Worm (Caenorhabditis elegans) whole organism, young adult: ENCODE results near the gene B0336.12.
A peak's percentile ranks its signal among the peaks of the same experiment; 100 is the strongest.

Source experiments
- B0019.2 ChIP-seq: fragments of 200-800 bp; sonication (Bioruptor generic); conservative IDR thresholded peaks from 2 replicates; pipeline ENCODE4 v1.3.6; 2022; ENCODE audit warnings: missing genetic modification reagents, missing genetic modification characterization, missing compliant biosample characterization
- C06A6.2 ChIP-seq: fragments of 200-800 bp; sonication (Bioruptor generic); conservative IDR thresholded peaks from 2 replicates; pipeline ENCODE4 v1.3.6; 2022; ENCODE audit warnings: missing genetic modification characterization, missing compliant biosample characterization
- C17E4.6 ChIP-seq: fragments of 200-800 bp; sonication (Bioruptor generic); IDR thresholded peaks from 2 replicates; pipeline ENCODE4 v1.3.6; 2022; ENCODE audit warnings: missing genetic modification reagents, missing genetic modification characterization, missing compliant biosample characterization
- F33H1.4 ChIP-seq: fragments of 200-800 bp; sonication (Bioruptor generic); IDR thresholded peaks from 2 replicates; pipeline ENCODE4 v1.3.6; 2022; ENCODE audit warnings: missing genetic modification reagents, missing genetic modification characterization, missing compliant biosample characterization
- F57C9.4 ChIP-seq: sonication (generic microtip); optimal IDR thresholded peaks from 2 replicates; lab custom pipeline; 2017; ENCODE audit warnings: mild to moderate bottlenecking, missing genetic modification characterization, missing compliant biosample characterization
- K12H6.12 ChIP-seq: fragments of 200-800 bp; sonication (Bioruptor generic); optimal IDR thresholded peaks from 2 replicates; lab custom pipeline; 2018; ENCODE audit warnings: mild to moderate bottlenecking, missing genetic modification characterization, missing compliant biosample characterization
- T07F8.4 ChIP-seq: sonication (generic microtip); optimal IDR thresholded peaks from 2 replicates; lab custom pipeline; 2016; ENCODE audit warnings: mild to moderate bottlenecking, missing genetic modification characterization, moderate library complexity, missing compliant biosample characterization
- Y53F4B.3 ChIP-seq: fragments of 200-800 bp; sonication (Bioruptor generic); IDR thresholded peaks from 2 replicates; pipeline ENCODE4 v1.3.6; 2022; ENCODE audit warnings: missing genetic modification reagents, missing genetic modification characterization, missing compliant biosample characterization
- Y56A3A.18 ChIP-seq: fragments of 200-800 bp; sonication (Bioruptor generic); IDR thresholded peaks from 2 replicates; pipeline ENCODE4 v1.3.6; 2022; ENCODE audit warnings: missing genetic modification reagents, missing genetic modification characterization, missing compliant biosample characterization
- attf-5 ChIP-seq: fragments of 200-800 bp; sonication (Bioruptor generic); optimal IDR thresholded peaks from 2 replicates; lab custom pipeline; 2018; ENCODE audit warnings: mild to moderate bottlenecking, missing genetic modification characterization, missing compliant biosample characterization
- bed-2 ChIP-seq: fragments of 200-800 bp; sonication (Bioruptor generic); IDR thresholded peaks from 2 replicates; pipeline ENCODE4 v1.3.6; 2022; ENCODE audit warnings: missing genetic modification reagents, missing genetic modification characterization, missing compliant biosample characterization
- cebp-2 ChIP-seq: fragments of 200-800 bp; sonication (Bioruptor generic); IDR thresholded peaks from 2 replicates; pipeline ENCODE4 v1.3.6; 2022; ENCODE audit warnings: missing genetic modification characterization, missing compliant biosample characterization
- ceh-91 ChIP-seq: fragments of 200-800 bp; sonication (Bioruptor generic); IDR thresholded peaks from 2 replicates; pipeline ENCODE4 v1.3.6; 2022; ENCODE audit warnings: missing genetic modification reagents, missing genetic modification characterization, missing compliant biosample characterization
- chd-7 ChIP-seq: sonication (generic microtip); optimal IDR thresholded peaks from 2 replicates; lab custom pipeline; 2016; ENCODE audit warnings: mild to moderate bottlenecking, missing genetic modification characterization, moderate library complexity, missing compliant biosample characterization
- die-1 ChIP-seq: sonication (generic microtip); optimal IDR thresholded peaks from 2 replicates; lab custom pipeline; 2016; ENCODE audit warnings: missing genotype, mild to moderate bottlenecking, missing genetic modification characterization, missing compliant biosample characterization
- dpl-1 ChIP-seq: fragments of 150-350 bp; optimal IDR thresholded peaks from 2 replicates; lab custom pipeline; 2014; ENCODE audit warnings: missing biosample characterization, missing genetic modification reagents, missing genetic modification characterization
- egl-44 ChIP-seq: fragments of 200-800 bp; sonication (Bioruptor generic); IDR thresholded peaks from 2 replicates; pipeline ENCODE4 v1.3.6; 2022; ENCODE audit warnings: missing genetic modification reagents, missing genetic modification characterization, missing compliant biosample characterization
- egrh-3 ChIP-seq: fragments of 200-800 bp; sonication (Bioruptor generic); IDR thresholded peaks from 2 replicates; pipeline ENCODE4 v1.3.6; 2022; ENCODE audit warnings: missing genetic modification reagents, missing genetic modification characterization, missing compliant biosample characterization
- ekl-4 ChIP-seq: fragments of 200-800 bp; sonication (Bioruptor generic); IDR thresholded peaks from 2 replicates; pipeline ENCODE4 v1.3.6; 2022; ENCODE audit warnings: missing genetic modification reagents, missing genetic modification characterization, missing compliant biosample characterization
- gei-17 ChIP-seq: fragments of 200-800 bp; sonication (Bioruptor generic); optimal IDR thresholded peaks from 2 replicates; lab custom pipeline; 2018; ENCODE audit warnings: mild to moderate bottlenecking, missing genetic modification characterization, missing compliant biosample characterization
- hmg-1.2 ChIP-seq: fragments of 200-800 bp; sonication (Bioruptor generic); IDR thresholded peaks from 2 replicates; pipeline ENCODE4 v1.3.6; 2022; ENCODE audit warnings: missing genetic modification reagents, missing genetic modification characterization, missing compliant biosample characterization
- hrde-1 ChIP-seq: sonication (generic microtip); optimal IDR thresholded peaks from 2 replicates; lab custom pipeline; 2016; ENCODE audit warnings: missing genetic modification characterization, mild to moderate bottlenecking, missing compliant biosample characterization, moderate library complexity, missing genotype, missing genetic modification reagents, borderline replicate concordance
- hsf-1 ChIP-seq: fragments of 200-800 bp; sonication (Bioruptor generic); IDR thresholded peaks from 2 replicates; pipeline ENCODE4 v1.3.6; 2022; ENCODE audit warnings: missing genetic modification reagents, missing genetic modification characterization, missing compliant biosample characterization
- lin-40 ChIP-seq: sonication (generic microtip); optimal IDR thresholded peaks from 2 replicates; lab custom pipeline; 2016; ENCODE audit warnings: missing genetic modification characterization, mild to moderate bottlenecking, missing compliant biosample characterization, missing genotype, missing genetic modification reagents
- lsl-1 ChIP-seq: fragments of 200-800 bp; sonication (Bioruptor generic); optimal IDR thresholded peaks from 2 replicates; lab custom pipeline; 2018; ENCODE audit warnings: mild to moderate bottlenecking, missing genetic modification characterization, moderate library complexity, missing compliant biosample characterization
- madf-6 ChIP-seq: fragments of 200-800 bp; sonication (Bioruptor generic); IDR thresholded peaks from 2 replicates; pipeline ENCODE4 v1.3.6; 2022; ENCODE audit warnings: missing genetic modification reagents, missing genetic modification characterization, missing compliant biosample characterization
- nfya-2 ChIP-seq: fragments of 200-800 bp; sonication (Bioruptor generic); IDR thresholded peaks from 2 replicates; pipeline ENCODE4 v1.3.6; 2022; ENCODE audit warnings: missing genetic modification reagents, missing genetic modification characterization, missing compliant biosample characterization
- nhr-27 ChIP-seq: fragments of 200-800 bp; sonication (Bioruptor generic); optimal IDR thresholded peaks from 2 replicates; lab custom pipeline; 2018; ENCODE audit warnings: mild to moderate bottlenecking, missing genetic modification characterization, moderate library complexity, missing compliant biosample characterization
- pbrm-1 ChIP-seq: fragments of 200-800 bp; sonication (Bioruptor generic); IDR thresholded peaks from 2 replicates; pipeline ENCODE4 v1.3.6; 2022; ENCODE audit warnings: missing genetic modification reagents, missing genetic modification characterization, missing compliant biosample characterization
- pha-4 ChIP-seq: fragments of 150-350 bp; sonication (generic microtip); optimal IDR thresholded peaks from 2 replicates; lab custom pipeline; 2014; ENCODE audit warnings: missing biosample characterization, missing genetic modification reagents, missing genetic modification characterization
- rcor-1 ChIP-seq: fragments of 200-800 bp; sonication (Bioruptor generic); IDR thresholded peaks from 2 replicates; pipeline ENCODE4 v1.3.6; 2022; ENCODE audit warnings: missing genetic modification reagents, missing genetic modification characterization, missing compliant biosample characterization
- snpc-3.4 ChIP-seq: sonication (generic microtip); optimal IDR thresholded peaks from 2 replicates; lab custom pipeline; 2017; ENCODE audit warnings: missing genetic modification characterization, mild to moderate bottlenecking, missing compliant biosample characterization, antibody characterized with exemption, moderate library complexity, missing genotype, missing genetic modification reagents
- snpc-4 ChIP-seq, 5 experiments: fragments of 150-350 bp in 1 of 5; sonication (generic microtip) in 4 of 5; optimal IDR thresholded peaks; 2 replicates each; lab custom pipeline; 2014 to 2018; ENCODE audit warnings: missing genetic modification characterization in 5 of 5, missing biosample characterization in 3 of 5, antibody characterized with exemption in 2 of 5, mild to moderate bottlenecking in 2 of 5, missing compliant biosample characterization in 2 of 5, missing genotype in 2 of 5, moderate library complexity in 2 of 5, missing genetic modification reagents in 1 of 5
- unc-130 ChIP-seq: sonication (generic microtip); optimal IDR thresholded peaks from 2 replicates; lab custom pipeline; 2016; ENCODE audit warnings: missing genetic modification reagents, missing genetic modification characterization, missing compliant biosample characterization
- ztf-22 ChIP-seq: fragments of 200-800 bp; sonication (Bioruptor generic); optimal IDR thresholded peaks from 2 replicates; lab custom pipeline; 2018; ENCODE audit warnings: mild to moderate bottlenecking, missing genetic modification characterization, moderate library complexity, missing compliant biosample characterization
- ztf-25 ChIP-seq: fragments of 200-800 bp; sonication (Bioruptor generic); IDR thresholded peaks from 2 replicates; pipeline ENCODE4 v1.3.6; 2022; ENCODE audit warnings: missing genetic modification reagents, missing genetic modification characterization, missing compliant biosample characterization
- ztf-6 ChIP-seq: fragments of 200-800 bp; sonication (Bioruptor generic); IDR thresholded peaks from 2 replicates; pipeline ENCODE4 v1.3.6; 2022; ENCODE audit warnings: missing genetic modification reagents, missing genetic modification characterization, missing compliant biosample characterization

B0336.12 gene

DNA sequence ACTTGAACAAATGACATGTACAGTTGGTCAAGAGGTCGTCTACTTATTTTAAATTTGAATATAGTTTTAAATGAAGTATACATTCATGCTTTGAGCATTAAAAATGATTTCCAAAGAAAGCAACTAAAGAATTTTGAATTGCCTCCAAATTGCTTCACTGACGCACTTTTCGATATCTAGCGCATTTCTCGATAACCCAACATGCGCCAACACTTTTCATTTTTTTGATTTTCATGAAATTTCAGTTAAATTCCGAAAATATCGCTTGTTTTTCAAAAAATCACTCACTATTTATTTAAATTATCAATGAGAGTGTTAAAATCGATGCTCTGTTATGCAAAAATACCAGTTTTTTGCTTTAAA lies 9.9 kb upstream of the B0336.12 start (continued):
- peak; percentile 39; the same call in 1 of the 2 replicates for TF ChIP-seq ceh-91
- no peak for TF ChIP-seq Y56A3A.18 (GFP tag; lab: Robert Waterston, UW)
- no peak for TF ChIP-seq unc-130 (GFP tag; lab: Kevin White, UChicago)
- no peak for TF ChIP-seq die-1 (tag; lab: Kevin White, UChicago)
- no peak for TF ChIP-seq C06A6.2 (GFP tag; lab: Robert Waterston, UW)
- TF ChIP-seq nfya-2: no peak
- TF ChIP-seq Y53F4B.3 (GFP tag; lab: Robert Waterston, UW): no peak
- peak; percentile 87 for TF ChIP-seq madf-6
- no peak for TF ChIP-seq F57C9.4
- no peak for TF ChIP-seq ztf-6 (GFP tag; lab: Robert Waterston, UW)

DNA sequence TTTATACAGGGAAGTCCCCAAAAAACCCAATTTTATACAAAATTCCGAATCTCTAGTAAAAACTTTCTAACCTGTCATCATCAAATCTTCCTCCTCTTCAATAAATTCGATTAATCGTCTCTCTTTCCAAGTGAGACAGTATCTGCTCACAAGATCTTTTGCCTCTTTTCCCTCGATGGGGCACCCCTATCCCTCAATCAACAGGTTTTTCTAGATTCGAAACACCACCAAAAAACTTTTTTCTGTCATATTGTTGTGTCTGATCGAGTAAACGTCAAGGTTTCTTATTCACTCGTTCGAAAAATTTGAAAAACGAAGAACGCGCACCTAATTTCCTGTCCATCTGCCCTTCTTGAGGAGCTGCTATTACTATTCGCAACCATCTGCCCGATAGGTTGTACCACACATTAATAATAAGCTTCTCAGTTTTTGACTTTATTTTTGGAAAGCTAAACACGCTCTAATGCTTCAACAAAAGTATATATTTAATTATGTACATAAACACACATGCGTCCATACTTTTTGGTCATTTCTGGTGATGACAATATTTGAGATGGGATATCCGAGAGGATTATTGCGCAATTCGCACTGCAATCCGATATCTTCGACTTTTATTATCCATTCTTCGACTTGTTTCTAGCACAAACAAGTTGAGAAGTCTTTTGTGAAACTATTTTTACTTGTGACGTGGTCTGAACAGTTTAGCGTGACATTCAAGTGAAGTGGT lies 9.3 kb upstream of the B0336.12 start:
- no peak for TF ChIP-seq ekl-4 (GFP tag; lab: Robert Waterston, UW)
- TF ChIP-seq T07F8.4 (tag; lab: Kevin White, UChicago): no peak
- TF ChIP-seq pbrm-1: no peak
- TF ChIP-seq B0019.2: no peak
- TF ChIP-seq egrh-3 (GFP tag; lab: Robert Waterston, UW): no peak
- no peak for TF ChIP-seq hsf-1
- TF ChIP-seq pha-4 (tag; lab: Kevin White, UChicago): no peak
- TF ChIP-seq ztf-22: no peak
- no peak for TF ChIP-seq C17E4.6
- TF ChIP-seq lsl-1 (GFP tag; lab: Kevin White, UChicago): no peak
- TF ChIP-seq hmg-1.2 (GFP tag; lab: Robert Waterston, UW): no peak
- TF ChIP-seq nhr-27: no peak
- no peak for TF ChIP-seq ztf-25
- no peak for TF ChIP-seq dpl-1 (GFP tag; lab: Kevin White, UChicago)
- TF ChIP-seq hrde-1 (tag; lab: Kevin White, UChicago): no peak
- no peak for TF ChIP-seq cebp-2 (GFP tag; lab: Robert Waterston, UW)

DNA sequence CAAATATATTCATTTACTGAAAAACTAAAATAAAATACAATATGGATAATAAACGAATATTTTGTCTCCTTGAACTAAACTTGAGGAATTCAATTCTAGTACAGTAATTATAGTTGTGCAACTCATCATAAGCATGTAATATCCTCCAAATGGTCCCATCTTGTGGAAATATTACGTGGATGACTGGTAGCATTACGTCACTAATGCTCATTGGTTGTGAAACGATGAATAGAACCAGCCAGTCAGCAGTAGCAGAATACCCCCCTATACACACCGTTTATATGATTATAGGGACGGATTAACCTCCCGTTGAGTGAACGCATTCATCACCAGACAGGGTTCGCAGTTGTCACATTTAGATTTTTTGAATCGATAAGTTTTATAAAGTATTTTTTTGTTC lies 8.4 kb upstream of the B0336.12 start:
- TF ChIP-seq F33H1.4 (GFP tag; lab: Robert Waterston, UW): no peak
- no peak for TF ChIP-seq chd-7 (tag; lab: Kevin White, UChicago)
- TF ChIP-seq K12H6.12 (tag; lab: Kevin White, UChicago): no peak
- no peak for TF ChIP-seq egl-44 (GFP tag; lab: Robert Waterston, UW)
- TF ChIP-seq snpc-4 (GFP tag; optimal IDR thresholded peaks at IDR 0.05; lab: Kevin White, UChicago): no peak
- no peak for TF ChIP-seq snpc-4 (tag; optimal IDR thresholded peaks at IDR 0.05; lab: Kevin White, UChicago)
- TF ChIP-seq attf-5: no peak
- no peak for TF ChIP-seq lin-40
- TF ChIP-seq snpc-3.4: no peak
- TF ChIP-seq rcor-1 (GFP tag; lab: Robert Waterston, UW): no peak
- TF ChIP-seq bed-2: no peak
- no peak for TF ChIP-seq gei-17 (GFP tag; lab: Kevin White, UChicago)
